Fruit fly (Drosophila melanogaster): ENCODE results near the gene CG42811.

Gene CG42811

dm6 chr3R:24333182-24333808 is 33.7 kb downstream of the CG42811 start, which contains the start of the genes Rrp5 and Dis3:
Gene Rrp5, minus strand, starts transcription at chr3R:24333316.
Gene Dis3, plus strand, starts transcription at chr3R:24333433.
- peak; percentile 68 for TF ChIP-seq Myc (optimal IDR thresholded peaks at IDR 0.05)
- peak; percentile 97 for TF ChIP-seq Dif (GFP tag; optimal IDR thresholded peaks at IDR 0.05; ENCODE audit: partially characterized antibody)
- TF ChIP-seq Vsx2 (GFP tag; optimal IDR thresholded peaks at IDR 0.05; ENCODE audit: partially characterized antibody) = peak; percentile 99
- peak in 1 of 2 experiments; percentile 16 for TF ChIP-seq dl (GFP tag; optimal IDR thresholded peaks at IDR 0.05; ENCODE audit: insufficient read depth in 1 of 2, partially characterized antibody in 2 of 2)
- TF ChIP-seq Mio (GFP tag; optimal IDR thresholded peaks at IDR 0.05) = no peak
- TF ChIP-seq sage (GFP tag; optimal IDR thresholded peaks at IDR 0.05) = no peak

- TF ChIP-seq Mio (GFP tag; optimal IDR thresholded peaks at IDR 0.05) = no peak
- TF ChIP-seq ey (GFP tag; optimal IDR thresholded peaks at IDR 0.05) = no peak
- no peak for TF ChIP-seq Hnf4 (GFP tag; optimal IDR thresholded peaks at IDR 0.05)
- TF ChIP-seq Vsx2 (GFP tag; optimal IDR thresholded peaks at IDR 0.05; ENCODE audit: partially characterized antibody) = peak; percentile 96
Measured at dm6 chr3R:24320342-24320711, 46.7 kb downstream of the CG42811 start.

dm6 chr3R:24319632-24320341 is 47.2 kb downstream of the CG42811 start:
- no peak for TF ChIP-seq Vsx2 (GFP tag; optimal IDR thresholded peaks at IDR 0.05; ENCODE audit: partially characterized antibody)
- no peak for TF ChIP-seq psq (GFP tag; optimal IDR thresholded peaks at IDR 0.05)
- TF ChIP-seq fru (GFP tag; optimal IDR thresholded peaks at IDR 0.05) = no peak
- TF ChIP-seq lola (GFP tag; optimal IDR thresholded peaks at IDR 0.05) = no peak
- no peak for TF ChIP-seq Rel (GFP tag; optimal IDR thresholded peaks at IDR 0.05)
- peak; percentile 87 for TF ChIP-seq Rel (tag; optimal IDR thresholded peaks at IDR 0.05)
- no peak for TF ChIP-seq HLH106 (tag; optimal IDR thresholded peaks at IDR 0.05)
- TF ChIP-seq Dfd (GFP tag; optimal IDR thresholded peaks at IDR 0.05) = no peak

- TF ChIP-seq tai (GFP tag; optimal IDR thresholded peaks at IDR 0.05) (no peak), foxo (GFP tag; optimal IDR thresholded peaks at IDR 0.05) (no peak), Rel (GFP tag; optimal IDR thresholded peaks at IDR 0.05) (no peak), Rel (tag; optimal IDR thresholded peaks at IDR 0.05) (no peak), fru (GFP tag; optimal IDR thresholded peaks at IDR 0.05) (no peak), dmrt93B (GFP tag; optimal IDR thresholded peaks at IDR 0.05) (no peak), sv (GFP tag; optimal IDR thresholded peaks at IDR 0.05) (no peak), CrebA (GFP tag; optimal IDR thresholded peaks at IDR 0.05; ENCODE audit: borderline replicate concordance) (no peak), rgr (GFP tag; optimal IDR thresholded peaks at IDR 0.05) (no peak), lola (GFP tag; optimal IDR thresholded peaks at IDR 0.05) (no peak), Dfd (GFP tag; optimal IDR thresholded peaks at IDR 0.05) (no peak), N (GFP tag; optimal IDR thresholded peaks at IDR 0.05) (no peak), Jra (GFP tag; optimal IDR thresholded peaks at IDR 0.05) (no peak), h (GFP tag; optimal IDR thresholded peaks at IDR 0.05) (no peak), pan (optimal IDR thresholded peaks at IDR 0.05) (no peak), Dif (GFP tag; optimal IDR thresholded peaks at IDR 0.05; ENCODE audit: partially characterized antibody) (no peak), brk (GFP tag; optimal IDR thresholded peaks at IDR 0.05) (no peak), Mio (GFP tag; optimal IDR thresholded peaks at IDR 0.05) (no peak), OdsH (GFP tag; optimal IDR thresholded peaks at IDR 0.05) (no peak)
Measured at dm6 chr3R:24319083-24319381, 48.0 kb downstream of the CG42811 start.

DNA sequence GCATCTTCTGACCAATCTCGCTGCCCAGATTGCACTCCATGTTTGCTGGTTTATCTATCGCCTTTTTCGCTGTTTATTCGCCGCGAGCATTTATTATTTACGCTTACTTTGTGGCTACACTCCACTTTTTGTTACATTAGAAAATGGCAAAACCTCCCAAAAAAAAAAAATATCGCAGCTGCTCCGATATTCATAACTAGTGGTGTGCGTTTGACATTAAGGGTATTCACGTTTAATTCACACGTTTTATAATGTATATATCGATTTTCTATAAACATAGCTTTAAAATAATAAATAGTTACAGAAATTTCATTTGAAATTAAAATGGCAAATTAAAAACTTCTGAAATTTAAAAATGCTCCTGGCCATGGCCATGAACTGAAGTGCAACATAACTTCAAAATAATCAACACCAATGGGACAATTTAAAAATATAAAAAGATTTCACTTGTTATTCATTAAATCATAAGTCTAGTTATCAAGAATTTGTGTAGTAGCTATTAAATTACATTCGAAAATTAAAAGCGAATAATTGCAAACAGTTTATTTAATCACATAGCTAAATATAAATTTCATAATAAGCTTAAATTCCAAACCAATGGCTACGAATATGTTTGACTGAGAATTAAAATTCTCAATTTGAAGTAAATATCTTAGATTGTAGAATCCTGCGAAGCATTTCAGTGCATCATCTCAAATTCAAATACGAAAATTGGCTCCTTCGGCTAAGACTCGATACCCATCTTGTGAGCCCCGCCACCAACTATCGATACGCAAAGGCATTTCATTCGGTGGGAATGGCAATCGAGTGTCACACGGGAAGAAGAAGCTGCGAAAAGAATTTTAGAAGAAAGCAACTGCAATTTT is 48.6 kb downstream of the CG42811 start, which contains the start of the genes Nab2 and BRWD3:
Gene Nab2 (minus strand): TSS at position 203 of the 866 bp plus-strand sequence.
Gene BRWD3 (plus strand): TSS at position 784 of the 866 bp plus-strand sequence.
- TF ChIP-seq fru (GFP tag; optimal IDR thresholded peaks at IDR 0.05) = no peak
- TF ChIP-seq foxo (GFP tag; optimal IDR thresholded peaks at IDR 0.05) = peak in 1 of 2 experiments; percentile 32
- peak; percentile 48 for TF ChIP-seq psq (GFP tag; optimal IDR thresholded peaks at IDR 0.05)
- TF ChIP-seq Vsx2 (GFP tag; optimal IDR thresholded peaks at IDR 0.05; ENCODE audit: partially characterized antibody) = no peak
- TF ChIP-seq HLH106 (tag; optimal IDR thresholded peaks at IDR 0.05) = peak; percentile 7
- TF ChIP-seq Hnf4 (GFP tag; optimal IDR thresholded peaks at IDR 0.05) = no peak
- TF ChIP-seq ey (GFP tag; optimal IDR thresholded peaks at IDR 0.05) = peak; percentile 31
- no peak for TF ChIP-seq lola (GFP tag; optimal IDR thresholded peaks at IDR 0.05)
- no peak for TF ChIP-seq h (GFP tag; optimal IDR thresholded peaks at IDR 0.05)
- TF ChIP-seq Rel (GFP tag; optimal IDR thresholded peaks at IDR 0.05) = no peak
- no peak for TF ChIP-seq Rel (tag; optimal IDR thresholded peaks at IDR 0.05)
- TF ChIP-seq N (GFP tag; optimal IDR thresholded peaks at IDR 0.05) = no peak
- peak; percentile 28 for TF ChIP-seq sv (GFP tag; optimal IDR thresholded peaks at IDR 0.05)
- no peak for TF ChIP-seq Hr78 (GFP tag; optimal IDR thresholded peaks at IDR 0.05)
- no peak for TF ChIP-seq Abd-B (GFP tag; optimal IDR thresholded peaks at IDR 0.05)
- TF ChIP-seq sage (GFP tag; optimal IDR thresholded peaks at IDR 0.05) = no peak
- no peak for TF ChIP-seq GATAd (GFP tag; optimal IDR thresholded peaks at IDR 0.05)
- peak; percentile 26 for TF ChIP-seq Myc (optimal IDR thresholded peaks at IDR 0.05)
- TF ChIP-seq Sp1 (GFP tag; optimal IDR thresholded peaks at IDR 0.05) = no peak
- no peak for TF ChIP-seq dmrt93B (GFP tag; optimal IDR thresholded peaks at IDR 0.05)
- peak; percentile 15 for TF ChIP-seq CG9705 (GFP tag; optimal IDR thresholded peaks at IDR 0.05)
- TF ChIP-seq Dif (GFP tag; optimal IDR thresholded peaks at IDR 0.05; ENCODE audit: partially characterized antibody) = no peak
- no peak for TF ChIP-seq OdsH (GFP tag; optimal IDR thresholded peaks at IDR 0.05)
- peak; percentile 66 for TF ChIP-seq Hr83 (GFP tag; optimal IDR thresholded peaks at IDR 0.05; ENCODE audit: poor library complexity, severe bottlenecking)
- no peak for TF ChIP-seq rgr (GFP tag; optimal IDR thresholded peaks at IDR 0.05)

Measured in whole organism, wandering third instar larva.